Worm (Caenorhabditis elegans) whole organism, L4 larva: ENCODE measurements around the gene kin-26.

ENCODE experiments used
- F10B5.3 ChIP-seq: sonication (generic microtip); optimal IDR thresholded peaks from 2 replicates; lab custom pipeline; 2016; ENCODE audit warnings: mild to moderate bottlenecking, missing genetic modification characterization, missing compliant biosample characterization
- F37D6.2 ChIP-seq: sonication (generic microtip); optimal IDR thresholded peaks from 2 replicates; lab custom pipeline; 2016; ENCODE audit warnings: mild to moderate bottlenecking, missing genetic modification characterization, missing compliant biosample characterization
- T20F7.1 ChIP-seq: fragments of 200-800 bp; sonication (Bioruptor generic); optimal IDR thresholded peaks from 2 replicates; lab custom pipeline; 2018; ENCODE audit warnings: mild to moderate bottlenecking, missing genetic modification characterization, missing compliant biosample characterization
- Y105C5A.15 ChIP-seq: fragments of 200-800 bp; sonication (Bioruptor generic); IDR thresholded peaks from 2 replicates; pipeline ENCODE4 v1.3.6; 2022; ENCODE audit warnings: missing genetic modification characterization, missing compliant biosample characterization
- Y75B8A.6 ChIP-seq: fragments of 200-800 bp; sonication (Bioruptor generic); IDR thresholded peaks from 2 replicates; pipeline ENCODE4 v1.3.6; 2022; ENCODE audit warnings: missing genetic modification reagents, missing genetic modification characterization, missing compliant biosample characterization
- ZK546.5 ChIP-seq, 2 experiments: sonication (generic microtip); optimal IDR thresholded peaks; 2 replicates each; lab custom pipeline; 2017; ENCODE audit warnings: missing biosample characterization in 2 of 2, missing genetic modification characterization in 2 of 2
- aly-2 ChIP-seq: sonication (generic microtip); optimal IDR thresholded peaks from 2 replicates; lab custom pipeline; 2018; ENCODE audit warnings: missing biosample characterization, missing genetic modification characterization
- ama-1 ChIP-seq: fragments of 150-350 bp; optimal IDR thresholded peaks from 2 replicates; lab custom pipeline; 2014; ENCODE audit warnings: inconsistent platforms, mixed read lengths
- ceh-20 ChIP-seq: fragments of 200-800 bp; sonication (Bioruptor generic); IDR thresholded peaks from 2 replicates; pipeline ENCODE4 v1.3.6; 2022; ENCODE audit warnings: missing genetic modification reagents, missing genetic modification characterization, missing compliant biosample characterization
- ceh-32 ChIP-seq: sonication (generic microtip); optimal IDR thresholded peaks from 2 replicates; lab custom pipeline; 2016; ENCODE audit warnings: mild to moderate bottlenecking, missing genetic modification characterization, missing compliant biosample characterization; ENCODE audit not compliant: poor library complexity
- ceh-44 ChIP-seq: fragments of 200-800 bp; sonication (Bioruptor generic); IDR thresholded peaks from 2 replicates; pipeline ENCODE4 v1.3.6; 2022; ENCODE audit warnings: missing genetic modification reagents, missing genetic modification characterization, missing compliant biosample characterization
- ceh-62 ChIP-seq: sonication (generic microtip); optimal IDR thresholded peaks from 2 replicates; lab custom pipeline; 2017; ENCODE audit warnings: missing biosample characterization, missing genetic modification characterization
- ceh-82 ChIP-seq: sonication (generic microtip); optimal IDR thresholded peaks from 2 replicates; lab custom pipeline; 2017; ENCODE audit warnings: missing biosample characterization, missing genetic modification characterization
- ces-1 ChIP-seq: fragments of 150-350 bp; sonication (generic microtip); optimal IDR thresholded peaks from 4 replicates; lab custom pipeline; 2014; ENCODE audit warnings: missing biosample characterization, missing genetic modification reagents, missing genetic modification characterization
- ctbp-1 ChIP-seq: fragments of 200-800 bp; sonication (Bioruptor generic); IDR thresholded peaks from 2 replicates; pipeline ENCODE4 v1.3.6; 2022; ENCODE audit warnings: missing genetic modification reagents, missing genetic modification characterization, missing compliant biosample characterization
- dmd-9 ChIP-seq: fragments of 200-800 bp; sonication (Bioruptor generic); IDR thresholded peaks from 2 replicates; pipeline ENCODE4 v1.3.6; 2022; ENCODE audit warnings: missing genetic modification reagents, missing genetic modification characterization, missing compliant biosample characterization
- duxl-1 ChIP-seq: sonication (generic microtip); optimal IDR thresholded peaks from 2 replicates; lab custom pipeline; 2016; ENCODE audit warnings: mild to moderate bottlenecking, missing genetic modification characterization, moderate library complexity, missing compliant biosample characterization; ENCODE audit not compliant: poor library complexity
- egl-27 ChIP-seq: sonication (generic microtip); optimal IDR thresholded peaks from 3 replicates; lab custom pipeline; 2017; ENCODE audit warnings: missing biosample characterization, missing genetic modification reagents, missing genetic modification characterization
- fkh-10 ChIP-seq: fragments of 150-350 bp; optimal IDR thresholded peaks from 2 replicates; lab custom pipeline; 2014; ENCODE audit warnings: missing biosample characterization, missing genetic modification reagents, missing genetic modification characterization
- hlh-30 ChIP-seq: sonication (generic microtip); optimal IDR thresholded peaks from 2 replicates; lab custom pipeline; 2017; ENCODE audit warnings: antibody characterized with exemption, mild to moderate bottlenecking, missing genetic modification characterization, missing compliant biosample characterization; ENCODE audit not compliant: insufficient read depth
- lim-7 ChIP-seq: fragments of 200-800 bp; sonication (Bioruptor generic); IDR thresholded peaks from 2 replicates; pipeline ENCODE4 v1.3.6; 2022; ENCODE audit warnings: missing genetic modification characterization, missing compliant biosample characterization
- lin-39 ChIP-seq: fragments of 150-350 bp; optimal IDR thresholded peaks from 2 replicates; lab custom pipeline; 2014; ENCODE audit warnings: missing biosample characterization, missing genetic modification reagents, missing genetic modification characterization
- lsy-2 ChIP-seq, 2 experiments: fragments of 150-350 bp in 1 of 2; sonication (generic microtip) in 1 of 2; optimal IDR thresholded peaks; 2 replicates each; lab custom pipeline; 2014 to 2017; ENCODE audit warnings: missing biosample characterization in 2 of 2, missing genetic modification characterization in 2 of 2
- madf-5 ChIP-seq, 2 experiments: fragments of 200-800 bp; sonication (Bioruptor generic); IDR thresholded peaks; 2 replicates each; pipeline ENCODE4 v1.3.6; 2022; ENCODE audit warnings: missing compliant biosample characterization in 2 of 2, missing genetic modification characterization in 2 of 2
- madf-9 ChIP-seq: fragments of 200-800 bp; sonication (Bioruptor generic); conservative IDR thresholded peaks from 2 replicates; pipeline ENCODE4 v1.3.6; 2022; ENCODE audit warnings: missing genetic modification reagents, missing genetic modification characterization, missing compliant biosample characterization
- mdl-1 ChIP-seq, 2 experiments: fragments of 150-350 bp in 1 of 2; sonication (generic microtip) in 1 of 2; optimal IDR thresholded peaks; 2 replicates each; lab custom pipeline; 2014 to 2017; ENCODE audit warnings: missing biosample characterization in 2 of 2, missing genetic modification characterization in 2 of 2
- mep-1 ChIP-seq: fragments of 150-350 bp; sonication (generic microtip); optimal IDR thresholded peaks from 3 replicates; lab custom pipeline; 2014; ENCODE audit warnings: missing biosample characterization, missing genetic modification characterization
- mxl-2 ChIP-seq: fragments of 200-800 bp; sonication (Bioruptor generic); conservative IDR thresholded peaks from 2 replicates; pipeline ENCODE4 v1.3.6; 2022; ENCODE audit warnings: missing genetic modification reagents, missing genetic modification characterization, missing compliant biosample characterization
- nhr-102 ChIP-seq: sonication (generic microtip); optimal IDR thresholded peaks from 2 replicates; lab custom pipeline; 2016; ENCODE audit warnings: mild to moderate bottlenecking, missing genetic modification characterization, moderate library complexity, missing compliant biosample characterization
- nhr-111 ChIP-seq: fragments of 200-800 bp; sonication (Bioruptor generic); optimal IDR thresholded peaks from 2 replicates; lab custom pipeline; 2018; ENCODE audit warnings: mild to moderate bottlenecking, missing genetic modification characterization, missing compliant biosample characterization
- nhr-42 ChIP-seq: fragments of 200-800 bp; sonication (Bioruptor generic); IDR thresholded peaks from 2 replicates; pipeline ENCODE4 v1.3.6; 2022; ENCODE audit warnings: missing genetic modification characterization, missing compliant biosample characterization
- php-3 ChIP-seq: fragments of 200-800 bp; sonication (Bioruptor generic); IDR thresholded peaks from 2 replicates; pipeline ENCODE4 v1.3.6; 2022; ENCODE audit warnings: missing genetic modification reagents, missing genetic modification characterization, missing compliant biosample characterization
- pqm-1 ChIP-seq: sonication (generic microtip); optimal IDR thresholded peaks from 2 replicates; lab custom pipeline; 2017; ENCODE audit warnings: missing biosample characterization, missing genetic modification characterization
- saeg-2 ChIP-seq: fragments of 200-800 bp; sonication (Bioruptor generic); IDR thresholded peaks from 2 replicates; pipeline ENCODE4 v1.3.6; 2022; ENCODE audit warnings: missing genetic modification reagents, missing genetic modification characterization, missing compliant biosample characterization
- sdz-12 ChIP-seq: fragments of 200-800 bp; sonication (Bioruptor generic); optimal IDR thresholded peaks from 2 replicates; lab custom pipeline; 2018; ENCODE audit warnings: mild to moderate bottlenecking, missing genetic modification characterization, missing compliant biosample characterization
- skn-1 ChIP-seq: fragments of 150-350 bp; optimal IDR thresholded peaks from 2 replicates; lab custom pipeline; 2014; ENCODE audit warnings: missing biosample characterization, missing genetic modification characterization
- snpc-1.2 ChIP-seq: fragments of 200-800 bp; sonication (Bioruptor generic); IDR thresholded peaks from 2 replicates; pipeline ENCODE4 v1.3.6; 2022; ENCODE audit warnings: missing genetic modification reagents, missing genetic modification characterization, missing compliant biosample characterization
- spr-1 ChIP-seq: sonication (generic microtip); optimal IDR thresholded peaks from 2 replicates; lab custom pipeline; 2016; ENCODE audit warnings: mild to moderate bottlenecking, missing genetic modification characterization, missing compliant biosample characterization
- zfp-2 ChIP-seq: sonication (generic microtip); optimal IDR thresholded peaks from 2 replicates; lab custom pipeline; 2016; ENCODE audit warnings: mild to moderate bottlenecking, missing genetic modification characterization, missing compliant biosample characterization
- zip-11 ChIP-seq: fragments of 200-800 bp; sonication (Bioruptor generic); IDR thresholded peaks from 2 replicates; pipeline ENCODE4 v1.3.6; 2022; ENCODE audit warnings: missing genetic modification characterization, missing compliant biosample characterization
- ztf-11 ChIP-seq: fragments of 150-350 bp; optimal IDR thresholded peaks from 2 replicates; lab custom pipeline; 2014; ENCODE audit warnings: missing biosample characterization, missing genetic modification characterization

The kin-26 gene

ce11 chrIV:7898489-7898888, 20.8 kb upstream of the kin-26 start (continued):
- no peak for TF ChIP-seq ctbp-1
- TF ChIP-seq nhr-111 (GFP tag; lab: Kevin White, UChicago): no peak
- TF ChIP-seq lin-39: no peak
- TF ChIP-seq madf-5 (GFP tag; IDR thresholded peaks at IDR 0.05; lab: Robert Waterston, UW): no peak
- no peak for TF ChIP-seq mxl-2 (GFP tag; lab: Robert Waterston, UW)
- TF ChIP-seq dmd-9 (GFP tag; lab: Robert Waterston, UW): no peak
- no peak for TF ChIP-seq zfp-2 (tag; lab: Kevin White, UChicago)
- TF ChIP-seq nhr-102 (tag; lab: Kevin White, UChicago): no peak
- no peak for TF ChIP-seq ceh-62 (tag; lab: Kevin White, UChicago)
- no peak for TF ChIP-seq F37D6.2
- no peak for TF ChIP-seq ceh-44
- no peak for TF ChIP-seq spr-1 (tag; lab: Kevin White, UChicago)
- no peak for TF ChIP-seq ztf-11 (tag; lab: Kevin White, UChicago)
- TF ChIP-seq mep-1 (tag; lab: Kevin White, UChicago): no peak
- no peak for TF ChIP-seq sdz-12 (GFP tag; lab: Kevin White, UChicago)
- no peak for TF ChIP-seq nhr-42 (GFP tag; lab: Robert Waterston, UW)
- TF ChIP-seq madf-9: no peak
- TF ChIP-seq egl-27: no peak
- no peak for TF ChIP-seq ama-1 (lab: Kevin White, UChicago)
- no peak for TF ChIP-seq skn-1 (tag; lab: Kevin White, UChicago)
- TF ChIP-seq php-3 (GFP tag; lab: Robert Waterston, UW): 0 out of 2 replicates have a peak, but pooled peaks have one; percentile 9
- TF ChIP-seq mdl-1 (tag; optimal IDR thresholded peaks at IDR 0.05; lab: Kevin White, UChicago): no peak
- TF ChIP-seq Y75B8A.6: no peak
- peak; percentile 28 for TF ChIP-seq T20F7.1 (GFP tag; lab: Kevin White, UChicago)
- no peak for TF ChIP-seq ceh-32 (tag; lab: Kevin White, UChicago)

DNA sequence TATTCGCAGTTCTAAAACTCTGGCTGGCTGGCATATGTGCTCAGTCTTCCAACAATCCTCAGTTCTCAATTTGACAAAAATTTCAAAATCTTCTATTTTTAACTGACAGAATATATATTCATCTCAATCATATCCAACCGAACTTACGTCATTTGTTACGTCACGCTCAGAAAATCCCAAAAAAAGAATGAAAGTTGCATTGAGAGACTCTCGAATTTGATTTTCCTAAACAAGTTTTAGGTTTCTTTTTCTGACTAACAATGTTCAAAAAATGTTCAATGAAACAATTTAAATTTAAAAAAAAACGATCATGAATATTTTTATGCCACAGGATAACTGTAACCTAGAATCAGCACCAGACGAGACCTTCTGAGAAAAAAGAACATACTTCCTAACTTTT, 20.3 kb upstream of the kin-26 start:
- TF ChIP-seq pqm-1 (tag; lab: Kevin White, UChicago) (no peak), ceh-82 (tag; lab: Kevin White, UChicago) (no peak), lsy-2 (tag; optimal IDR thresholded peaks at IDR 0.05; lab: Kevin White, UChicago) (no peak), snpc-1.2 (no peak), zip-11 (GFP tag; lab: Robert Waterston, UW) (no peak), duxl-1 (tag; lab: Kevin White, UChicago) (no peak), saeg-2 (GFP tag; lab: Robert Waterston, UW) (no peak), ceh-20 (no peak), spr-1 (tag; lab: Kevin White, UChicago) (no peak), F10B5.3 (tag; lab: Kevin White, UChicago) (no peak), hlh-30 (no peak), lim-7 (GFP tag; lab: Robert Waterston, UW) (no peak), fkh-10 (GFP tag; lab: Kevin White, UChicago) (peak; percentile 53), aly-2 (no peak), ces-1 (GFP tag; lab: Kevin White, UChicago) (peak; percentile 53), Y105C5A.15 (GFP tag; lab: Robert Waterston, UW) (no peak), ZK546.5 (tag; optimal IDR thresholded peaks at IDR 0.05; lab: Kevin White, UChicago) (no peak)
